Fruit fly (Drosophila melanogaster): Measurements from ENCODE around the gene CG10588.

CG10588 gene

dm6 chr3L:20974600-20974999 lies 17.9 kb downstream of the CG10588 start, which contains the start of gene CG33286:
Gene CG33286, minus strand, starts transcription at chr3L:20974700.
- TF ChIP-seq Sp1 (GFP tag; optimal IDR thresholded peaks at IDR 0.05) (no peak), N (GFP tag; optimal IDR thresholded peaks at IDR 0.05) (no peak), brk (GFP tag; optimal IDR thresholded peaks at IDR 0.05) (no peak), psq (GFP tag; optimal IDR thresholded peaks at IDR 0.05) (no peak), foxo (GFP tag; optimal IDR thresholded peaks at IDR 0.05) (no peak), CrebA (GFP tag; optimal IDR thresholded peaks at IDR 0.05; ENCODE audit: borderline replicate concordance) (no peak), Rel (GFP tag; optimal IDR thresholded peaks at IDR 0.05) (no peak), Rel (tag; optimal IDR thresholded peaks at IDR 0.05) (no peak), Vsx2 (GFP tag; optimal IDR thresholded peaks at IDR 0.05; ENCODE audit: partially characterized antibody) (no peak)

- no peak for TF ChIP-seq Vsx2 (GFP tag; optimal IDR thresholded peaks at IDR 0.05; ENCODE audit: partially characterized antibody)
- TF ChIP-seq ey (GFP tag; optimal IDR thresholded peaks at IDR 0.05): no peak
- no peak for TF ChIP-seq CG9705 (GFP tag; optimal IDR thresholded peaks at IDR 0.05)
- TF ChIP-seq HLH106 (tag; optimal IDR thresholded peaks at IDR 0.05): no peak
- TF ChIP-seq dsf (GFP tag; optimal IDR thresholded peaks at IDR 0.05; ENCODE audit: borderline replicate concordance): no peak
- TF ChIP-seq br (GFP tag; optimal IDR thresholded peaks at IDR 0.05): no peak
- TF ChIP-seq GATAd (GFP tag; optimal IDR thresholded peaks at IDR 0.05): no peak
- no peak for TF ChIP-seq OdsH (GFP tag; optimal IDR thresholded peaks at IDR 0.05)
- TF ChIP-seq pan (optimal IDR thresholded peaks at IDR 0.05): no peak
Observed at dm6 chr3L:20976383-20976782, 19.6 kb downstream of the CG10588 start.

dm6 chr3L:20976967-20977720 lies 20.4 kb downstream of the CG10588 start:
- TF ChIP-seq woc (GFP tag; optimal IDR thresholded peaks at IDR 0.05): no peak
- TF ChIP-seq Abd-B (GFP tag; optimal IDR thresholded peaks at IDR 0.05): no peak
- no peak for TF ChIP-seq psq (GFP tag; optimal IDR thresholded peaks at IDR 0.05)
- no peak for TF ChIP-seq br (GFP tag; optimal IDR thresholded peaks at IDR 0.05)

dm6 chr3L:20980499-20980898 lies 23.8 kb downstream of the CG10588 start:
- no peak for TF ChIP-seq dmrt93B (GFP tag; optimal IDR thresholded peaks at IDR 0.05)

dm6 chr3L:20981724-20982123 lies 25.0 kb downstream of the CG10588 start:
- TF ChIP-seq HLH106 (tag; optimal IDR thresholded peaks at IDR 0.05): peak; percentile 33
- TF ChIP-seq woc (GFP tag; optimal IDR thresholded peaks at IDR 0.05): peak; percentile 21
- peak; percentile 1 for TF ChIP-seq h (GFP tag; optimal IDR thresholded peaks at IDR 0.05)
- no peak for TF ChIP-seq CrebA (GFP tag; optimal IDR thresholded peaks at IDR 0.05; ENCODE audit: borderline replicate concordance)
- peak; percentile 38 for TF ChIP-seq fru (GFP tag; optimal IDR thresholded peaks at IDR 0.05)
- no peak for TF ChIP-seq rgr (GFP tag; optimal IDR thresholded peaks at IDR 0.05)
- peak; percentile 12 for TF ChIP-seq OdsH (GFP tag; optimal IDR thresholded peaks at IDR 0.05)
- peak; percentile 17 for TF ChIP-seq Sp1 (GFP tag; optimal IDR thresholded peaks at IDR 0.05)
- peak; percentile 9 for TF ChIP-seq psq (GFP tag; optimal IDR thresholded peaks at IDR 0.05)
- TF ChIP-seq Vsx2 (GFP tag; optimal IDR thresholded peaks at IDR 0.05; ENCODE audit: partially characterized antibody): no peak
- peak in 1 of 2 experiments; percentile 1 for TF ChIP-seq foxo (GFP tag; optimal IDR thresholded peaks at IDR 0.05)

- TF ChIP-seq dsf (GFP tag; optimal IDR thresholded peaks at IDR 0.05; ENCODE audit: borderline replicate concordance) (no peak), pan (optimal IDR thresholded peaks at IDR 0.05) (no peak), Hnf4 (GFP tag; optimal IDR thresholded peaks at IDR 0.05) (no peak), usp (GFP tag; optimal IDR thresholded peaks at IDR 0.05) (no peak), Dfd (GFP tag; optimal IDR thresholded peaks at IDR 0.05) (no peak), GATAd (GFP tag; optimal IDR thresholded peaks at IDR 0.05) (no peak), lola (GFP tag; optimal IDR thresholded peaks at IDR 0.05) (no peak), h (GFP tag; optimal IDR thresholded peaks at IDR 0.05) (no peak), Myc (optimal IDR thresholded peaks at IDR 0.05) (no peak), ey (GFP tag; optimal IDR thresholded peaks at IDR 0.05) (no peak), jim (GFP tag; optimal IDR thresholded peaks at IDR 0.05) (no peak)
Observed at dm6 chr3L:20982544-20982943, 25.8 kb downstream of the CG10588 start.

Data from whole organism, wandering third instar larva.